Worm (Caenorhabditis elegans) whole organism, midembryonic: Measurements from ENCODE around the gene msp-45.

Experiments used
- flt-1 ChIP-seq: fragments of 200-800 bp; sonication (Bioruptor generic); IDR thresholded peaks from 2 replicates; pipeline ENCODE4 v1.3.6; 2022; ENCODE audit warnings: missing genetic modification characterization, missing compliant biosample characterization
- ztf-29 ChIP-seq: fragments of 200-800 bp; sonication (Bioruptor generic); IDR thresholded peaks from 2 replicates; pipeline ENCODE4 v1.3.6; 2022; ENCODE audit warnings: missing genetic modification reagents, missing genetic modification characterization, missing compliant biosample characterization

ce11 chrII:5157525-5157924 is 642 bp upstream of the msp-45 start, which contains the start of gene srb-13:
- no peak for TF ChIP-seq ztf-29 (GFP tag; lab: Robert Waterston, UW)
- TF ChIP-seq flt-1: no peak
